Fruit fly (Drosophila melanogaster) whole organism, wandering third instar larva: ENCODE results near the gene na.

ENCODE experiments used
- CG32264 ChIP-seq: fragments of 200-800 bp; sonication (Bioruptor generic); optimal IDR thresholded peaks from 2 replicates; lab custom pipeline; 2016; ENCODE audit warnings: missing biosample characterization, missing genetic modification characterization
- CG9705 ChIP-seq: fragments of 200-800 bp; sonication (Bioruptor generic); optimal IDR thresholded peaks from 2 replicates; lab custom pipeline; 2018; ENCODE audit warnings: missing biosample characterization, mild to moderate bottlenecking, missing genetic modification characterization
- CrebA ChIP-seq: fragments of 200-800 bp; sonication (Bioruptor generic); optimal IDR thresholded peaks from 2 replicates; lab custom pipeline; 2016; ENCODE audit warnings: missing biosample characterization, mild to moderate bottlenecking, missing genetic modification characterization, borderline replicate concordance
- Hr78 ChIP-seq: fragments of >200 bp; optimal IDR thresholded peaks from 2 replicates; lab custom pipeline; 2017; ENCODE audit warnings: missing biosample characterization, missing genetic modification characterization
- Mio ChIP-seq: sonication (Bioruptor generic); optimal IDR thresholded peaks from 2 replicates; lab custom pipeline; 2016; ENCODE audit warnings: missing biosample characterization, missing genetic modification characterization
- Myc ChIP-seq: fragments of >200 bp; optimal IDR thresholded peaks from 2 replicates; lab custom pipeline; 2017
- OdsH ChIP-seq: fragments of 200-800 bp; sonication (Bioruptor generic); optimal IDR thresholded peaks from 2 replicates; lab custom pipeline; 2016; ENCODE audit warnings: missing biosample characterization, mild to moderate bottlenecking, missing genetic modification characterization
- br ChIP-seq: fragments of 200-800 bp; sonication (Bioruptor generic); optimal IDR thresholded peaks from 2 replicates; lab custom pipeline; 2016; ENCODE audit warnings: missing biosample characterization, missing genetic modification characterization
- dsf ChIP-seq: sonication (Bioruptor generic); optimal IDR thresholded peaks from 2 replicates; lab custom pipeline; 2016; ENCODE audit warnings: missing biosample characterization, missing genetic modification characterization, borderline replicate concordance
- foxo ChIP-seq, 2 experiments: fragments of 200-800 bp; sonication (Bioruptor generic); optimal IDR thresholded peaks; 2 replicates in 1 of 2; 3 replicates in 1 of 2; lab custom pipeline; 2016 to 2017; ENCODE audit warnings: missing biosample characterization in 2 of 2, missing genetic modification characterization in 2 of 2
- h ChIP-seq: fragments of 200-800 bp; sonication (Bioruptor generic); optimal IDR thresholded peaks from 3 replicates; lab custom pipeline; 2016; ENCODE audit warnings: missing biosample characterization, mild to moderate bottlenecking, missing genetic modification characterization
- lola ChIP-seq: fragments of >200 bp; optimal IDR thresholded peaks from 2 replicates; lab custom pipeline; 2017; ENCODE audit warnings: missing biosample characterization, missing genetic modification characterization
- pan ChIP-seq: fragments of >200 bp; optimal IDR thresholded peaks from 2 replicates; lab custom pipeline; 2017
- usp ChIP-seq: fragments of >200 bp; optimal IDR thresholded peaks from 2 replicates; lab custom pipeline; 2017; ENCODE audit warnings: missing biosample characterization, missing genetic modification characterization

DNA sequence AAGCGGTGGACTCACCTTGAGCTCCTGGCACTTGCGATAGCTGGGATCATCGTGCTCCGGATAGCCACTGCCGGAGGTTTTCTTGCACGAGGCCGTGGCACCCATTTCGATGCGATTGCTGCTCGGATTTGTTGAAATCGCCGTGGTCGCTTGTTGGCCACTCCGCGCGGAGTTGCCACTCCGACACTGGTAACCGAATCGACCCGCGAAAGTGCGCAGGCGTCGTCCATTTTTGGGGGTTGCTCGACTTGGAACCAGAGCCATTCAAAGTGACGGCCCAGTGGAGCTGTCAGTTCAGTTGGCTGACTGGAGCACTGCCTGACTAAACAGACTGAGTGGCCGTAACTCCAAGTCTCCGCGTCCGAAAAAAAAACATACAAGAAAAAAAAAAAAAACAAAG lies at the start of gene na, which contains the start of gene CG13404:
- TF ChIP-seq OdsH (GFP tag; lab: Kevin White, UChicago) (no peak), lola (no peak), pan (lab: Kevin White, UChicago) (no peak), foxo (GFP tag; optimal IDR thresholded peaks at IDR 0.05; lab: Kevin White, UChicago) (no peak), usp (no peak), CG9705 (GFP tag; lab: Kevin White, UChicago) (no peak), Myc (no peak), dsf (GFP tag; lab: Kevin White, UChicago) (no peak), CrebA (no peak), h (no peak), Hr78 (GFP tag; lab: Kevin White, UChicago) (no peak), Mio (GFP tag; lab: Kevin White, UChicago) (no peak), CG32264 (GFP tag; lab: Kevin White, UChicago) (no peak), br (GFP tag; lab: Kevin White, UChicago) (no peak)
